Fruit fly (Drosophila melanogaster) whole organism, embryonic: ENCODE data around the gene Pop2.

Source experiments
- Abd-B ChIP-seq: fragments of 200-800 bp; sonication (Bioruptor generic); optimal IDR thresholded peaks from 2 replicates; lab custom pipeline; 2018; ENCODE audit warnings: missing biosample characterization, mild to moderate bottlenecking, missing genetic modification characterization, moderate library complexity
- Asciz ChIP-seq: fragments of 200-800 bp; sonication (Bioruptor generic); optimal IDR thresholded peaks from 2 replicates; lab custom pipeline; 2017; ENCODE audit warnings: missing biosample characterization, mild to moderate bottlenecking, missing genetic modification characterization, missing genetic modification reagents
- Atf3 ChIP-seq: fragments of 200-800 bp; sonication (Bioruptor generic); optimal IDR thresholded peaks from 3 replicates; lab custom pipeline; 2016; ENCODE audit warnings: missing biosample characterization, missing genetic modification characterization
- CG10267 ChIP-seq: fragments of 200-800 bp; sonication (Bioruptor generic); optimal IDR thresholded peaks from 2 replicates; lab custom pipeline; 2018; ENCODE audit warnings: missing biosample characterization, mild to moderate bottlenecking, missing genetic modification characterization, moderate library complexity
- CG11560 ChIP-seq: fragments of 200-800 bp; sonication (Bioruptor generic); IDR thresholded peaks from 3 replicates; pipeline ENCODE4 v1.3.6; 2022; ENCODE audit warnings: missing biosample characterization, missing genetic modification characterization
- CG12104 ChIP-seq: fragments of 200-800 bp; sonication (Bioruptor generic); optimal IDR thresholded peaks from 3 replicates; lab custom pipeline; 2016; ENCODE audit warnings: missing biosample characterization, missing genetic modification characterization
- CG14014 ChIP-seq: fragments of 200-800 bp; sonication (Bioruptor generic); IDR thresholded peaks from 2 replicates; pipeline ENCODE4 v1.3.6; 2022; ENCODE audit warnings: missing biosample characterization, missing genetic modification characterization
- CG14710 ChIP-seq: fragments of 200-800 bp; sonication (Bioruptor generic); optimal IDR thresholded peaks from 3 replicates; lab custom pipeline; 2019; ENCODE audit warnings: missing biosample characterization, mild to moderate bottlenecking, missing genetic modification characterization, moderate library complexity
- CG15269 ChIP-seq: fragments of 200-800 bp; sonication (Bioruptor generic); optimal IDR thresholded peaks from 2 replicates; lab custom pipeline; 2018; ENCODE audit warnings: missing biosample characterization, mild to moderate bottlenecking, missing genetic modification characterization, moderate library complexity
- CG16863 ChIP-seq: fragments of 200-800 bp; sonication (Bioruptor generic); optimal IDR thresholded peaks from 3 replicates; lab custom pipeline; 2016; ENCODE audit warnings: missing biosample characterization, missing genetic modification characterization
- CG17186 ChIP-seq: fragments of 200-800 bp; sonication (Bioruptor generic); optimal IDR thresholded peaks from 3 replicates; lab custom pipeline; 2017; ENCODE audit warnings: missing biosample characterization, missing genetic modification reagents, missing genetic modification characterization
- CG1832 ChIP-seq: fragments of 200-800 bp; sonication (Bioruptor generic); optimal IDR thresholded peaks from 2 replicates; lab custom pipeline; 2017; ENCODE audit warnings: missing biosample characterization, mild to moderate bottlenecking, missing genetic modification characterization, inconsistent platforms
- CG2120 ChIP-seq: fragments of 200-800 bp; sonication (Bioruptor generic); optimal IDR thresholded peaks from 3 replicates; lab custom pipeline; 2016; ENCODE audit warnings: missing biosample characterization, missing genetic modification characterization
- CG31365 ChIP-seq: fragments of 200-800 bp; sonication (Bioruptor generic); optimal IDR thresholded peaks from 2 replicates; lab custom pipeline; 2018; ENCODE audit warnings: missing biosample characterization, mild to moderate bottlenecking, missing genetic modification characterization
- CG3163 ChIP-seq: fragments of 200-800 bp; sonication (Bioruptor generic); optimal IDR thresholded peaks from 3 replicates; lab custom pipeline; 2016; ENCODE audit warnings: missing biosample characterization, missing genetic modification characterization
- CG33557 ChIP-seq: fragments of 200-800 bp; sonication (Bioruptor generic); optimal IDR thresholded peaks from 2 replicates; lab custom pipeline; 2019; ENCODE audit warnings: missing biosample characterization, mild to moderate bottlenecking, missing genetic modification characterization, moderate library complexity
- CG7357 ChIP-seq: fragments of 200-800 bp; sonication (Bioruptor generic); IDR thresholded peaks from 3 replicates; pipeline ENCODE4 v1.3.6; 2022; ENCODE audit warnings: missing biosample characterization, missing genetic modification characterization
- CG7372 ChIP-seq: fragments of 200-800 bp; sonication (Bioruptor generic); IDR thresholded peaks from 2 replicates; pipeline ENCODE4 v1.3.6; 2022; ENCODE audit warnings: missing biosample characterization, missing genetic modification characterization
- CG9215 ChIP-seq: fragments of 200-800 bp; sonication (Bioruptor generic); IDR thresholded peaks from 2 replicates; pipeline ENCODE4 v1.3.6; 2022; ENCODE audit warnings: missing biosample characterization, missing genetic modification characterization
- CG9797 ChIP-seq: fragments of 200-800 bp; sonication (Bioruptor generic); optimal IDR thresholded peaks from 3 replicates; lab custom pipeline; 2018; ENCODE audit warnings: missing biosample characterization, mild to moderate bottlenecking, missing genetic modification characterization
- D ChIP-seq, 2 experiments: fragments of 200-800 bp in 1 of 2; fragments of >200 bp in 1 of 2; sonication (Bioruptor generic) in 1 of 2; optimal IDR thresholded peaks; 2 replicates in 1 of 2; 3 replicates in 1 of 2; lab custom pipeline; 2017; ENCODE audit warnings: mild to moderate bottlenecking in 1 of 2, missing biosample characterization in 1 of 2, missing genetic modification characterization in 1 of 2, missing genetic modification reagents in 1 of 2
- Deaf1 ChIP-seq: fragments of 200-800 bp; optimal IDR thresholded peaks from 3 replicates; lab custom pipeline; 2019; ENCODE audit warnings: missing biosample characterization, mild to moderate bottlenecking, missing genetic modification characterization, moderate library complexity
- Ets97D ChIP-seq: fragments of 200-800 bp; sonication (Bioruptor generic); optimal IDR thresholded peaks from 3 replicates; lab custom pipeline; 2016; ENCODE audit warnings: missing biosample characterization, missing genetic modification characterization
- Gsc ChIP-seq: fragments of 200-800 bp; sonication (Bioruptor generic); IDR thresholded peaks from 2 replicates; pipeline ENCODE4 v1.3.6; 2022; ENCODE audit warnings: missing biosample characterization, missing genetic modification characterization
- H2.0 ChIP-seq: fragments of 200-800 bp; sonication (Bioruptor generic); IDR thresholded peaks from 2 replicates; pipeline ENCODE4 v1.3.6; 2022; ENCODE audit warnings: missing biosample characterization, missing genetic modification characterization
- HLH54F ChIP-seq: fragments of 200-800 bp; sonication (Bioruptor generic); optimal IDR thresholded peaks from 3 replicates; lab custom pipeline; 2016; ENCODE audit warnings: missing biosample characterization, missing genetic modification characterization
- HmgZ ChIP-seq: fragments of 200-800 bp; sonication (Bioruptor generic); optimal IDR thresholded peaks from 2 replicates; lab custom pipeline; 2018; ENCODE audit warnings: missing biosample characterization, mild to moderate bottlenecking, missing genetic modification characterization
- Jarid2 ChIP-seq: fragments of 200-800 bp; sonication (Bioruptor generic); optimal IDR thresholded peaks from 3 replicates; lab custom pipeline; 2017; ENCODE audit warnings: mild to moderate bottlenecking, missing biosample characterization, missing genetic modification reagents, missing genetic modification characterization
- Lhr ChIP-seq: fragments of 200-800 bp; sonication (Bioruptor generic); optimal IDR thresholded peaks from 3 replicates; lab custom pipeline; 2017; ENCODE audit warnings: mild to moderate bottlenecking, missing biosample characterization, missing genetic modification reagents, missing genetic modification characterization
- Oli ChIP-seq: fragments of 200-800 bp; sonication (Bioruptor generic); optimal IDR thresholded peaks from 2 replicates; lab custom pipeline; 2018; ENCODE audit warnings: missing biosample characterization, mild to moderate bottlenecking, missing genetic modification characterization, moderate library complexity
- Scr ChIP-seq: fragments of 200-800 bp; sonication (Bioruptor generic); IDR thresholded peaks from 2 replicates; pipeline ENCODE4 v1.3.6; 2022; ENCODE audit warnings: missing biosample characterization, missing genetic modification characterization; ENCODE audit not compliant: partially characterized antibody
- Spps ChIP-seq: fragments of 200-800 bp; sonication (Bioruptor generic); optimal IDR thresholded peaks from 2 replicates; lab custom pipeline; 2018; ENCODE audit warnings: missing biosample characterization, mild to moderate bottlenecking, missing genetic modification characterization
- ab ChIP-seq: fragments of 200-800 bp; sonication (Bioruptor generic); optimal IDR thresholded peaks from 2 replicates; lab custom pipeline; 2016; ENCODE audit warnings: missing biosample characterization, missing genetic modification characterization
- bbx ChIP-seq: fragments of 200-800 bp; sonication (Bioruptor generic); IDR thresholded peaks from 2 replicates; pipeline ENCODE4 v1.3.6; 2022; ENCODE audit warnings: missing biosample characterization, missing genetic modification characterization; ENCODE audit not compliant: partially characterized antibody
- br ChIP-seq: fragments of >200 bp; optimal IDR thresholded peaks from 2 replicates; lab custom pipeline; 2017
- cg ChIP-seq: fragments of 200-800 bp; sonication (Bioruptor generic); optimal IDR thresholded peaks from 3 replicates; lab custom pipeline; 2019; ENCODE audit warnings: missing biosample characterization, mild to moderate bottlenecking, missing genetic modification characterization, moderate library complexity
- chif ChIP-seq, 2 experiments: fragments of 200-800 bp; sonication (Bioruptor generic); optimal IDR thresholded peaks; 3 replicates each; lab custom pipeline; 2016; ENCODE audit warnings: missing biosample characterization in 2 of 2, missing genetic modification characterization in 2 of 2
- corto ChIP-seq: fragments of 200-800 bp; sonication (Bioruptor generic); optimal IDR thresholded peaks from 2 replicates; lab custom pipeline; 2016; ENCODE audit warnings: missing biosample characterization, mild to moderate bottlenecking, missing genetic modification characterization, moderate library complexity
- crol ChIP-seq: fragments of 200-800 bp; sonication (Bioruptor generic); IDR thresholded peaks from 2 replicates; pipeline ENCODE4 v1.3.6; 2022; ENCODE audit warnings: missing biosample characterization, missing genetic modification characterization
- dan ChIP-seq: fragments of 200-800 bp; sonication (Bioruptor generic); IDR thresholded peaks from 2 replicates; pipeline ENCODE4 v1.3.6; 2022; ENCODE audit warnings: missing biosample characterization, missing genetic modification characterization
- danr ChIP-seq: fragments of 200-800 bp; sonication (Bioruptor generic); IDR thresholded peaks from 2 replicates; pipeline ENCODE4 v1.3.6; 2022; ENCODE audit warnings: missing biosample characterization, missing genetic modification characterization
- ems ChIP-seq: fragments of 200-800 bp; sonication (Bioruptor generic); optimal IDR thresholded peaks from 3 replicates; lab custom pipeline; 2016; ENCODE audit warnings: missing biosample characterization, missing genetic modification characterization
- fru ChIP-seq: fragments of >200 bp; optimal IDR thresholded peaks from 2 replicates; lab custom pipeline; 2017
- gsb ChIP-seq: fragments of 200-800 bp; sonication (Bioruptor generic); IDR thresholded peaks from 2 replicates; pipeline ENCODE4 v1.3.6; 2022; ENCODE audit warnings: missing biosample characterization, missing genetic modification characterization
- hth ChIP-seq: fragments of >200 bp; optimal IDR thresholded peaks from 2 replicates; lab custom pipeline; 2017; ENCODE audit warnings: inconsistent platforms
- pb ChIP-seq: fragments of 200-800 bp; sonication (Bioruptor generic); optimal IDR thresholded peaks from 3 replicates; lab custom pipeline; 2016; ENCODE audit warnings: missing biosample characterization, missing genetic modification characterization
- repo ChIP-seq: fragments of 200-800 bp; sonication (Bioruptor generic); optimal IDR thresholded peaks from 2 replicates; lab custom pipeline; 2016; ENCODE audit warnings: missing biosample characterization, missing genetic modification characterization
- row ChIP-seq: fragments of 200-800 bp; sonication (Bioruptor generic); IDR thresholded peaks from 3 replicates; pipeline ENCODE4 v1.3.6; 2022; ENCODE audit warnings: missing biosample characterization, missing genetic modification characterization
- stwl ChIP-seq: fragments of 200-800 bp; sonication (Bioruptor generic); optimal IDR thresholded peaks from 3 replicates; lab custom pipeline; 2018; ENCODE audit warnings: missing biosample characterization, mild to moderate bottlenecking, missing genetic modification characterization, moderate library complexity

The Pop2 gene

DNA sequence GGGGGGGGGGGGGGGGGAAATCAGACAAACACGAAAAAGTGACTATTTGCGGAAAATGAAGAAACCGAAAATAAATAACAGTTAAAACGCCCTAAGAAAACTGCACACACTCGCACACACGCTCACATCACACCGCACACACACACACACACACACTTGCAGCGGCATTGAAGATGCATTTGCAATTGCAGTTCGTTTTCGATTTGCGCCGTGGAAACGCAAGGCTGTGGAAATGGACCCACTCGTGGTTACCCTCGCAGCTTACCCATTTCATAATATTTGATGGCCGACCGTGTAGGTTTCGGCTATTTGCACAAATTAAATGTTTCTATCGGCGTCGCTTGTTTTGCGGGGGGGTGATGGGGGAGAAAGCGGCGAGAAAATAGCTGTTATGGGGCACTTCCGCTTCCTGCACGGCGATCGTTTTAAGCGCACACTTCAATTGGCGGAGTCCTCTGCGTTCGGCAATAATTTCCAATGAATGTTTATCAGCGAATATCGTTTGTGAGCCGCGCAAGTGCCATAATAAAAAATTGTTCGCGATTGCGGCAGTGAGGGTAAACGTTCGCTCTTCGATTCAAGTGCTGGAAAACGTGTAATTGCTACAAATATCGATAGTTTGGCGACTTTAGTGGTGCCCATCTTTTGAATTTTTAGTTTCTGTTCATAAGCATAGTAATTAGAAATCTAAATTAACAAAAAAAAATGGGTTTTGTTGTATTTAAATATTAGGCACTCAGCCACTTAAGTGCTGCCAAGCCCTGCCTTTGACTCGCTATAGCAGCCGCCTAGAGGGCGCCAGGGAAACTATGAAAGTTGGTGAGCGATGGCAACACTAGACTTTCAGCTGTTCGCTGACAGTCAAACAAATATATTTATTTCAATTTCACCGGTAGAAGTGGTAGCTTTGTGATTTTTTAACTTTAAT lies at the start of gene Pop2, which contains the start of gene CG6928 (continued):
- TF ChIP-seq Jarid2 (GFP tag; lab: Kevin White, UChicago) (peak; percentile 11), CG9215 (peak; percentile 78), CG33557 (GFP tag; lab: Kevin White, UChicago) (peak; percentile 29), CG11560 (tag; lab: Robert Waterston, UW) (peak; percentile 67; the same call in 2 of the 3 replicates), corto (GFP tag; lab: Kevin White, UChicago) (no peak), dan (GFP tag; lab: Robert Waterston, UW) (no peak), CG2120 (GFP tag; lab: Kevin White, UChicago) (peak; percentile 90), repo (GFP tag; lab: Kevin White, UChicago) (peak; percentile 67), CG1832 (GFP tag; lab: Kevin White, UChicago) (no peak), ab (GFP tag; lab: Kevin White, UChicago) (peak; percentile 57), HmgZ (tag; lab: Kevin White, UChicago) (peak; percentile 80), ems (GFP tag; lab: Kevin White, UChicago) (peak; percentile 79), row (GFP tag; lab: Robert Waterston, UW) (peak; percentile 77), pb (GFP tag; lab: Kevin White, UChicago) (peak; percentile 25), Atf3 (peak; percentile 48), CG12104 (peak; percentile 49), Spps (peak; percentile 0), chif (GFP tag; optimal IDR thresholded peaks at IDR 0.05; lab: Kevin White, UChicago) (peak; percentile 84 to 86), Oli (peak; percentile 44), D (optimal IDR thresholded peaks at IDR 0.05; lab: Kevin White, UChicago) (no peak), D (GFP tag; optimal IDR thresholded peaks at IDR 0.05; lab: Kevin White, UChicago) (no peak), Abd-B (GFP tag; lab: Kevin White, UChicago) (peak; percentile 72), HLH54F (GFP tag; lab: Kevin White, UChicago) (peak; percentile 91), Ets97D (GFP tag; lab: Kevin White, UChicago) (peak; percentile 92), Asciz (GFP tag; lab: Kevin White, UChicago) (no peak), fru (lab: Kevin White, UChicago) (no peak), CG9797 (GFP tag; lab: Kevin White, UChicago) (peak; percentile 67), CG16863 (peak; percentile 66), bbx (peak; percentile 79), CG17186 (GFP tag; lab: Kevin White, UChicago) (peak; percentile 62), CG3163 (peak; percentile 73), Gsc (GFP tag; lab: Robert Waterston, UW) (no peak), H2.0 (GFP tag; lab: Robert Waterston, UW) (peak; percentile 60), Scr (GFP tag; lab: Robert Waterston, UW) (peak; percentile 89), CG7357 (no peak), CG15269 (no peak), CG14710 (tag; lab: Kevin White, UChicago) (peak; percentile 89), Lhr (GFP tag; lab: Kevin White, UChicago) (peak; percentile 91), gsb (0 out of 2 replicates have a peak, but pooled peaks have one; percentile 37), hth (lab: Kevin White, UChicago) (no peak), cg (GFP tag; lab: Kevin White, UChicago) (peak; percentile 88), Deaf1 (peak; percentile 31), CG31365 (tag; lab: Kevin White, UChicago) (peak; percentile 9), stwl (tag; lab: Kevin White, UChicago) (peak; percentile 97), CG10267 (tag; lab: Kevin White, UChicago) (peak; percentile 98), br (lab: Kevin White, UChicago) (no peak), CG7372 (peak; percentile 78), danr (GFP tag; lab: Robert Waterston, UW) (0 out of 2 replicates have a peak, but pooled peaks have one; percentile 29), crol (GFP tag; lab: Robert Waterston, UW) (peak; percentile 96), CG14014 (GFP tag; lab: Robert Waterston, UW) (peak; percentile 63; the same call in 1 of the 2 replicates)
